Worm (Caenorhabditis elegans): ENCODE data around the gene pud-4.

Gene pud-4

ce11 chrV:2326378-2326777, at the start of gene pud-4:
Gene pud-4 (plus strand): TSS chrV:2326678.
- TF ChIP-seq T22C8.4 (GFP tag; IDR thresholded peaks at IDR 0.05), result no peak
- TF ChIP-seq med-1 (GFP tag; optimal IDR thresholded peaks at IDR 0.05; ENCODE audit: insufficient read depth), result no peak
- no peak for TF ChIP-seq tab-1 (GFP tag; IDR thresholded peaks at IDR 0.05)
- no peak for TF ChIP-seq cog-1 (tag; optimal IDR thresholded peaks at IDR 0.05)
- no peak for TF ChIP-seq flt-1 (GFP tag; IDR thresholded peaks at IDR 0.05)
- no peak for TF ChIP-seq klf-2 (GFP tag; conservative IDR thresholded peaks at IDR 0.05)
- TF ChIP-seq ztf-23 (GFP tag; IDR thresholded peaks at IDR 0.05), result no peak
- no peak for TF ChIP-seq ztf-29 (GFP tag; IDR thresholded peaks at IDR 0.05)
- no peak for TF ChIP-seq ref-1 (GFP tag; conservative IDR thresholded peaks at IDR 0.05)

- no peak for TF ChIP-seq tab-1 (GFP tag; IDR thresholded peaks at IDR 0.05)
- TF ChIP-seq ref-1 (GFP tag; conservative IDR thresholded peaks at IDR 0.05), result no peak
- TF ChIP-seq med-1 (GFP tag; optimal IDR thresholded peaks at IDR 0.05; ENCODE audit: insufficient read depth), result no peak
- no peak for TF ChIP-seq cog-1 (tag; optimal IDR thresholded peaks at IDR 0.05)
- TF ChIP-seq flt-1 (GFP tag; IDR thresholded peaks at IDR 0.05), result no peak
- TF ChIP-seq klf-2 (GFP tag; conservative IDR thresholded peaks at IDR 0.05), result no peak
- no peak for TF ChIP-seq ztf-23 (GFP tag; IDR thresholded peaks at IDR 0.05)
- TF ChIP-seq T22C8.4 (GFP tag; IDR thresholded peaks at IDR 0.05), result no peak
- TF ChIP-seq ztf-29 (GFP tag; IDR thresholded peaks at IDR 0.05), result no peak
Observed at ce11 chrV:2277260-2277659, 49.2 kb upstream of the pud-4 start.

ce11 chrV:2278052-2278451, 48.4 kb upstream of the pud-4 start, which contains the start of gene nhr-59:
Gene nhr-59 (minus strand): TSS chrV:2278265.
- no peak for TF ChIP-seq med-1 (GFP tag; optimal IDR thresholded peaks at IDR 0.05; ENCODE audit: insufficient read depth)
- no peak for TF ChIP-seq tab-1 (GFP tag; IDR thresholded peaks at IDR 0.05)
- no peak for TF ChIP-seq flt-1 (GFP tag; IDR thresholded peaks at IDR 0.05)
- no peak for TF ChIP-seq ref-1 (GFP tag; conservative IDR thresholded peaks at IDR 0.05)
- no peak for TF ChIP-seq ztf-23 (GFP tag; IDR thresholded peaks at IDR 0.05)
- no peak for TF ChIP-seq klf-2 (GFP tag; conservative IDR thresholded peaks at IDR 0.05)
- TF ChIP-seq ztf-29 (GFP tag; IDR thresholded peaks at IDR 0.05), result no peak
- no peak for TF ChIP-seq T22C8.4 (GFP tag; IDR thresholded peaks at IDR 0.05)
- TF ChIP-seq cog-1 (tag; optimal IDR thresholded peaks at IDR 0.05), result no peak

- TF ChIP-seq cog-1 (tag; optimal IDR thresholded peaks at IDR 0.05) (peak; percentile 67), tab-1 (GFP tag; IDR thresholded peaks at IDR 0.05) (no peak)
Observed at ce11 chrV:2278543-2278942, 47.9 kb upstream of the pud-4 start, which contains the start of gene fbxa-137. Gene fbxa-137 (plus strand): TSS chrV:2278816.

- no peak for TF ChIP-seq klf-2 (GFP tag; conservative IDR thresholded peaks at IDR 0.05)
- TF ChIP-seq T22C8.4 (GFP tag; IDR thresholded peaks at IDR 0.05), result no peak
- TF ChIP-seq ztf-29 (GFP tag; IDR thresholded peaks at IDR 0.05), result no peak
- TF ChIP-seq tab-1 (GFP tag; IDR thresholded peaks at IDR 0.05), result no peak
- peak; percentile 18 for TF ChIP-seq cog-1 (tag; optimal IDR thresholded peaks at IDR 0.05)
- TF ChIP-seq med-1 (GFP tag; optimal IDR thresholded peaks at IDR 0.05; ENCODE audit: insufficient read depth), result no peak
- no peak for TF ChIP-seq ref-1 (GFP tag; conservative IDR thresholded peaks at IDR 0.05)
- no peak for TF ChIP-seq ztf-23 (GFP tag; IDR thresholded peaks at IDR 0.05)
Observed at ce11 chrV:2281499-2281898, 45.0 kb upstream of the pud-4 start, which contains the start of gene nhr-228. Gene nhr-228 (plus strand): TSS chrV:2281759.

ce11 chrV:2285107-2285506, 41.4 kb upstream of the pud-4 start, which contains the start of gene nhr-227:
Gene nhr-227 (plus strand): TSS chrV:2285432.
- no peak for TF ChIP-seq ztf-29 (GFP tag; IDR thresholded peaks at IDR 0.05)
- TF ChIP-seq ztf-23 (GFP tag; IDR thresholded peaks at IDR 0.05), result no peak
- TF ChIP-seq tab-1 (GFP tag; IDR thresholded peaks at IDR 0.05), result no peak
- no peak for TF ChIP-seq klf-2 (GFP tag; conservative IDR thresholded peaks at IDR 0.05)
- TF ChIP-seq T22C8.4 (GFP tag; IDR thresholded peaks at IDR 0.05), result no peak
- TF ChIP-seq flt-1 (GFP tag; IDR thresholded peaks at IDR 0.05), result no peak
- no peak for TF ChIP-seq cog-1 (tag; optimal IDR thresholded peaks at IDR 0.05)
- TF ChIP-seq ref-1 (GFP tag; conservative IDR thresholded peaks at IDR 0.05), result no peak
- no peak for TF ChIP-seq med-1 (GFP tag; optimal IDR thresholded peaks at IDR 0.05; ENCODE audit: insufficient read depth)

- no peak for TF ChIP-seq tab-1 (GFP tag; IDR thresholded peaks at IDR 0.05)
- no peak for TF ChIP-seq T22C8.4 (GFP tag; IDR thresholded peaks at IDR 0.05)
Observed at ce11 chrV:2290329-2290728, 36.1 kb upstream of the pud-4 start, which contains the start of gene nhr-225. Gene nhr-225 (minus strand): TSS chrV:2290474.

- TF ChIP-seq tab-1 (GFP tag; IDR thresholded peaks at IDR 0.05) (no peak), flt-1 (GFP tag; IDR thresholded peaks at IDR 0.05) (no peak)
Observed at ce11 chrV:2292240-2292639, 34.2 kb upstream of the pud-4 start, which contains the start of gene nhr-115. Gene nhr-115 (plus strand): TSS chrV:2292540.

- no peak for TF ChIP-seq klf-2 (GFP tag; conservative IDR thresholded peaks at IDR 0.05)
- TF ChIP-seq cog-1 (tag; optimal IDR thresholded peaks at IDR 0.05), result no peak
- no peak for TF ChIP-seq ztf-23 (GFP tag; IDR thresholded peaks at IDR 0.05)
- no peak for TF ChIP-seq ref-1 (GFP tag; conservative IDR thresholded peaks at IDR 0.05)
- TF ChIP-seq T22C8.4 (GFP tag; IDR thresholded peaks at IDR 0.05), result no peak
- no peak for TF ChIP-seq flt-1 (GFP tag; IDR thresholded peaks at IDR 0.05)
- no peak for TF ChIP-seq ztf-29 (GFP tag; IDR thresholded peaks at IDR 0.05)
- TF ChIP-seq med-1 (GFP tag; optimal IDR thresholded peaks at IDR 0.05; ENCODE audit: insufficient read depth), result no peak
- TF ChIP-seq tab-1 (GFP tag; IDR thresholded peaks at IDR 0.05), result no peak
Observed at ce11 chrV:2294577-2294976, 31.9 kb upstream of the pud-4 start, which contains the start of gene nhr-226. Gene nhr-226 (plus strand): TSS chrV:2294877.

ce11 chrV:2300905-2301304, 25.6 kb upstream of the pud-4 start, which contains the start of gene Y19D10B.8:
Gene Y19D10B.8 (minus strand): TSS chrV:2301005.
- no peak for TF ChIP-seq ref-1 (GFP tag; conservative IDR thresholded peaks at IDR 0.05)
- no peak for TF ChIP-seq T22C8.4 (GFP tag; IDR thresholded peaks at IDR 0.05)
- TF ChIP-seq ztf-29 (GFP tag; IDR thresholded peaks at IDR 0.05), result no peak
- TF ChIP-seq flt-1 (GFP tag; IDR thresholded peaks at IDR 0.05), result no peak
- TF ChIP-seq ztf-23 (GFP tag; IDR thresholded peaks at IDR 0.05), result no peak
- TF ChIP-seq klf-2 (GFP tag; conservative IDR thresholded peaks at IDR 0.05), result no peak
- TF ChIP-seq med-1 (GFP tag; optimal IDR thresholded peaks at IDR 0.05; ENCODE audit: insufficient read depth), result no peak
- no peak for TF ChIP-seq cog-1 (tag; optimal IDR thresholded peaks at IDR 0.05)
- no peak for TF ChIP-seq tab-1 (GFP tag; IDR thresholded peaks at IDR 0.05)

Measured in whole organism, midembryonic.